Fruit fly (Drosophila melanogaster): ENCODE data around the gene phu.

DNA sequence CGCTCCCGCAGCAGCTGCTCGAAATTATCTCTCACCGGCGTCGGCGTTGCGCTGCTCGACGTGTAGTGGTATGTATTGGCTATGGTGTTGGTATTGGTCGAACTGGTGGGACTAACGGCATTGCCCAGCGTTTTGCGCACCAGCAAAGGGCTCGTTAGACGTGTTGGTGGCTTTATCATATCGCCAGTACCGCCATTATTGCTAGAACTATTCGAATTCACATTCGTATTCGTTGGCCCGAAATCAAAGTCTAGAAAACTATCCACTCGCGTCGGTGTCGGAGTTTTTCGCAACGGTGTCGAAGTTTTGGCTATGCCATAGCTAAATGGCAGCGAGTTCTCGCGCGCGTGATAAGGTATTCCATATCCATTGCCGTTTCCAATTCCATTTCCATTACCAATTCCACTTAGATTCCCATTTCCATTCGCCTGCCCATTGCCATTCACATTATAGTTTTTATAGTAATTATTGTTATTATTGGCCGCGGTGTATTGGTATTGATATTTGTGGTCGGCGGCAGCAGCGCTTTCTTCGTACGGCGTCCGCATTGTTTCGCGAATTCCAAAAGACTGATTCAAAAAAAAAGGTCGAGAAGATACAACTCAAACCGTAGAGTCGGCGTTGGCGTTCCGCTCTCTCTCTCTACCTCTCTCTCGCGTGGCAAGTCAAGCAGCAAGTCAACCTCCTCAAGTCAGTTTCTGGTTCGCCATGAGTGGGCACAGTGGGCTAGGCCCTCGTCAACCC lies 38.0 kb downstream of the phu start, which contains the start of gene by:
- no peak for TF ChIP-seq Oli (tag; optimal IDR thresholded peaks at IDR 0.05)
- TF ChIP-seq zfh2 (GFP tag; optimal IDR thresholded peaks at IDR 0.05) = no peak
- TF ChIP-seq Sry-β (GFP tag; optimal IDR thresholded peaks at IDR 0.05) = no peak
- TF ChIP-seq phol (tag; optimal IDR thresholded peaks at IDR 0.05) = no peak
- no peak for TF ChIP-seq CG7963 (GFP tag; IDR thresholded peaks at IDR 0.05; ENCODE audit: partially characterized antibody)
- no peak for TF ChIP-seq tio (GFP tag; optimal IDR thresholded peaks at IDR 0.05)
